Worm (Caenorhabditis elegans) whole organism, young adult: ENCODE measurements around the gene F40G12.10.

Experiments
- C06A6.2 ChIP-seq: fragments of 200-800 bp; sonication (Bioruptor generic); conservative IDR thresholded peaks from 2 replicates; pipeline ENCODE4 v1.3.6; 2022; ENCODE audit warnings: missing genetic modification characterization, missing compliant biosample characterization
- F33H1.4 ChIP-seq: fragments of 200-800 bp; sonication (Bioruptor generic); IDR thresholded peaks from 2 replicates; pipeline ENCODE4 v1.3.6; 2022; ENCODE audit warnings: missing genetic modification reagents, missing genetic modification characterization, missing compliant biosample characterization
- ceh-27 ChIP-seq: fragments of 200-800 bp; sonication (Bioruptor generic); optimal IDR thresholded peaks from 2 replicates; lab custom pipeline; 2018; ENCODE audit warnings: mild to moderate bottlenecking, missing genetic modification characterization, moderate library complexity, missing compliant biosample characterization
- ceh-40 ChIP-seq: fragments of 200-800 bp; sonication (Bioruptor generic); IDR thresholded peaks from 2 replicates; pipeline ENCODE4 v1.3.6; 2022; ENCODE audit warnings: missing genetic modification characterization, missing compliant biosample characterization
- die-1 ChIP-seq: sonication (generic microtip); optimal IDR thresholded peaks from 2 replicates; lab custom pipeline; 2016; ENCODE audit warnings: missing genotype, mild to moderate bottlenecking, missing genetic modification characterization, missing compliant biosample characterization
- egl-44 ChIP-seq: fragments of 200-800 bp; sonication (Bioruptor generic); IDR thresholded peaks from 2 replicates; pipeline ENCODE4 v1.3.6; 2022; ENCODE audit warnings: missing genetic modification reagents, missing genetic modification characterization, missing compliant biosample characterization
- fkh-3 ChIP-seq: sonication (generic microtip); optimal IDR thresholded peaks from 2 replicates; lab custom pipeline; 2016; ENCODE audit warnings: mild to moderate bottlenecking, missing genetic modification characterization, missing compliant biosample characterization
- madf-10 ChIP-seq: sonication (generic microtip); optimal IDR thresholded peaks from 2 replicates; lab custom pipeline; 2016; ENCODE audit warnings: mild to moderate bottlenecking, missing genetic modification characterization, missing compliant biosample characterization
- pbrm-1 ChIP-seq: fragments of 200-800 bp; sonication (Bioruptor generic); IDR thresholded peaks from 2 replicates; pipeline ENCODE4 v1.3.6; 2022; ENCODE audit warnings: missing genetic modification reagents, missing genetic modification characterization, missing compliant biosample characterization
- snpc-3.4 ChIP-seq: sonication (generic microtip); optimal IDR thresholded peaks from 2 replicates; lab custom pipeline; 2017; ENCODE audit warnings: missing genetic modification characterization, mild to moderate bottlenecking, missing compliant biosample characterization, antibody characterized with exemption, moderate library complexity, missing genotype, missing genetic modification reagents
- snpc-4 ChIP-seq, 5 experiments: fragments of 150-350 bp in 1 of 5; sonication (generic microtip) in 4 of 5; optimal IDR thresholded peaks; 2 replicates each; lab custom pipeline; 2014 to 2018; ENCODE audit warnings: missing genetic modification characterization in 5 of 5, missing biosample characterization in 3 of 5, antibody characterized with exemption in 2 of 5, mild to moderate bottlenecking in 2 of 5, missing compliant biosample characterization in 2 of 5, missing genotype in 2 of 5, moderate library complexity in 2 of 5, missing genetic modification reagents in 1 of 5
- unc-62 ChIP-seq: fragments of 150-350 bp; optimal IDR thresholded peaks from 2 replicates; lab custom pipeline; 2014; ENCODE audit warnings: missing biosample characterization, missing genetic modification reagents, missing genetic modification characterization
- xnd-1 ChIP-seq: sonication (generic microtip); optimal IDR thresholded peaks from 2 replicates; lab custom pipeline; 2016; ENCODE audit warnings: missing genotype, missing genetic modification reagents, missing genetic modification characterization, missing compliant biosample characterization
- ztf-25 ChIP-seq: fragments of 200-800 bp; sonication (Bioruptor generic); IDR thresholded peaks from 2 replicates; pipeline ENCODE4 v1.3.6; 2022; ENCODE audit warnings: missing genetic modification reagents, missing genetic modification characterization, missing compliant biosample characterization

DNA sequence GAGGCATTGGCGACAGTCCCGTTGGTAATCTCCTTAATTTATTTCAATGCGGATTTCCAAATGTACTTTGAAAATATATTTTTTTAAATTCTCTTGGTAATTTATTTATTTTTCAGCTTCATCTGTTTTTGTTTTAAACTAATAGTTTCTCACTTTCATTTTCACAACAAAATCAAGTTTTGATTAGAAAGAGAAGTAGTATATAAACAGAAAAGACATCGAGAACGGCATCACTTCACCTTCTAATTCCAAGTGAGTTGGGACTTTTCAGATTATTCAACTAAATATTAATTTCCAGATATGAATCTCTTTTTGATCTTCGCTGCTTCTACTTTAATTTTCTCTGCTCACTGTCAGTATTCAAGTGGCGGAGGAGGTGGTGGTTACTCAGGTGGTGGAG is 36.9 kb downstream of the F40G12.10 start, which contains the start of gene F47B8.14:
- TF ChIP-seq unc-62 (GFP tag; lab: Kevin White, UChicago) (no peak), snpc-4 (GFP tag; optimal IDR thresholded peaks at IDR 0.05; lab: Kevin White, UChicago) (no peak), snpc-4 (tag; optimal IDR thresholded peaks at IDR 0.05; lab: Kevin White, UChicago) (no peak), pbrm-1 (GFP tag; lab: Robert Waterston, UW) (no peak), madf-10 (tag; lab: Kevin White, UChicago) (no peak), ztf-25 (GFP tag; lab: Robert Waterston, UW) (no peak), C06A6.2 (GFP tag; lab: Robert Waterston, UW) (no peak), egl-44 (no peak), ceh-40 (no peak), die-1 (no peak), ceh-27 (no peak), F33H1.4 (GFP tag; lab: Robert Waterston, UW) (no peak), fkh-3 (no peak), xnd-1 (tag; lab: Kevin White, UChicago) (no peak), snpc-3.4 (tag; lab: Kevin White, UChicago) (no peak)
